Fruit fly (Drosophila melanogaster) whole organism, embryonic: Measurements from ENCODE around the gene CG33299.

Source experiments
- CG10543 ChIP-seq: fragments of 200-800 bp; sonication (Bioruptor generic); optimal IDR thresholded peaks from 3 replicates; lab custom pipeline; 2017; ENCODE audit warnings: missing biosample characterization, mild to moderate bottlenecking, missing genetic modification characterization, moderate library complexity
- CG14014 ChIP-seq: fragments of 200-800 bp; sonication (Bioruptor generic); IDR thresholded peaks from 2 replicates; pipeline ENCODE4 v1.3.6; 2022; ENCODE audit warnings: missing biosample characterization, missing genetic modification characterization
- CG15269 ChIP-seq: fragments of 200-800 bp; sonication (Bioruptor generic); optimal IDR thresholded peaks from 2 replicates; lab custom pipeline; 2018; ENCODE audit warnings: missing biosample characterization, mild to moderate bottlenecking, missing genetic modification characterization, moderate library complexity
- CG17385 ChIP-seq: fragments of 200-800 bp; sonication (Bioruptor generic); optimal IDR thresholded peaks from 3 replicates; lab custom pipeline; 2018; ENCODE audit warnings: missing biosample characterization, mild to moderate bottlenecking, missing genetic modification characterization
- CG3163 ChIP-seq: fragments of 200-800 bp; sonication (Bioruptor generic); optimal IDR thresholded peaks from 3 replicates; lab custom pipeline; 2016; ENCODE audit warnings: missing biosample characterization, missing genetic modification characterization
- CG6683 ChIP-seq: fragments of 200-800 bp; sonication (Bioruptor generic); optimal IDR thresholded peaks from 2 replicates; lab custom pipeline; 2017; ENCODE audit warnings: missing biosample characterization, mild to moderate bottlenecking, missing genetic modification characterization, missing genetic modification reagents
- CG9876 ChIP-seq: fragments of 200-800 bp; sonication (Bioruptor generic); optimal IDR thresholded peaks from 2 replicates; lab custom pipeline; 2016; ENCODE audit warnings: missing biosample characterization, missing genetic modification characterization
- Optix ChIP-seq: fragments of 200-800 bp; sonication (Bioruptor generic); IDR thresholded peaks from 3 replicates; pipeline ENCODE4 v1.3.6; 2022; ENCODE audit warnings: missing biosample characterization, missing genetic modification characterization
- bsh ChIP-seq, 2 experiments: fragments of 200-800 bp; sonication (Bioruptor generic); optimal IDR thresholded peaks; 2 replicates each; lab custom pipeline; 2017 to 2018; ENCODE audit warnings: mild to moderate bottlenecking in 2 of 2, missing biosample characterization in 2 of 2, missing genetic modification characterization in 2 of 2, moderate library complexity in 1 of 2
- fd102C ChIP-seq: fragments of 200-800 bp; sonication (Bioruptor generic); optimal IDR thresholded peaks from 2 replicates; lab custom pipeline; 2018; ENCODE audit warnings: missing biosample characterization, mild to moderate bottlenecking, missing genetic modification characterization, moderate library complexity
- gsb-n ChIP-seq: fragments of 200-800 bp; sonication (Bioruptor generic); optimal IDR thresholded peaks from 3 replicates; lab custom pipeline; 2018; ENCODE audit warnings: missing biosample characterization, mild to moderate bottlenecking, missing genetic modification characterization

DNA sequence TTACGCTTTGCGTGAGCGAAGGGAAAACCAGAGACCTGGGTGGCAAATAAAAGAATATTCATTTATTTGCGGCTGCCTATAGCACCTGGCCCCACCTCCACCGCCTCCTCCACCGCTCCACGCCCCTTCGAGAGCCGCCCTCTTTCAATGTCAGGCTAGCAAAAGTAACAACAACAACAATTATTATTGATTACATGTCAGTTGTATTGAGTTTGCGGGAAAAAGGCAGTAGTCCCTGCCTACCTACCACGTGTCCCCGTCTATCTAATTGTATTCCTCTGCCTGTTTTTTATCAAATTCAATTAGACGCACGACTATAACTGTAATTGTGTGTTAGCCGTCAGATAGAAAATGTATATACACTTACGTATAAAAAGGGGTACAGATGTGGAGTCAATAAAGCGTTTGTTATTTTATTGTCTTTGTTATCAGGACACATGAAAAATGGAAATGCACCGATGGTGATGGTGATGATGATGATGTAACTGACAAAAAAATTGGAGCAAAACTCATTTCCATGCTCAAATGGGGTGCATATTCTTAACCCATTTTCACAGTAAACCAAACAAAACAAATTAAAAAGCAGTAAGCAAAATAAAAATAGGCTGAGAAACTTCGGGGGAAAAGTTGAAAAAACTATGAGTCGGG lies 34.3 kb downstream of the CG33299 start:
- no peak for TF ChIP-seq CG15269
- no peak for TF ChIP-seq fd102C (GFP tag; lab: Kevin White, UChicago)
- TF ChIP-seq gsb-n (tag; lab: Kevin White, UChicago), result no peak
- TF ChIP-seq bsh (GFP tag; optimal IDR thresholded peaks at IDR 0.05; lab: Kevin White, UChicago), result no peak
- no peak for TF ChIP-seq CG6683
- no peak for TF ChIP-seq CG14014 (GFP tag; lab: Robert Waterston, UW)
- TF ChIP-seq CG10543, result no peak
- no peak for TF ChIP-seq CG3163 (GFP tag; lab: Kevin White, UChicago)
- no peak for TF ChIP-seq Optix (GFP tag; lab: Robert Waterston, UW)
- TF ChIP-seq CG17385 (GFP tag; lab: Kevin White, UChicago), result no peak
- TF ChIP-seq CG9876 (GFP tag; lab: Kevin White, UChicago), result no peak
